Worm (Caenorhabditis elegans): ENCODE data around the gene C34F6.12.

Gene C34F6.12

DNA sequence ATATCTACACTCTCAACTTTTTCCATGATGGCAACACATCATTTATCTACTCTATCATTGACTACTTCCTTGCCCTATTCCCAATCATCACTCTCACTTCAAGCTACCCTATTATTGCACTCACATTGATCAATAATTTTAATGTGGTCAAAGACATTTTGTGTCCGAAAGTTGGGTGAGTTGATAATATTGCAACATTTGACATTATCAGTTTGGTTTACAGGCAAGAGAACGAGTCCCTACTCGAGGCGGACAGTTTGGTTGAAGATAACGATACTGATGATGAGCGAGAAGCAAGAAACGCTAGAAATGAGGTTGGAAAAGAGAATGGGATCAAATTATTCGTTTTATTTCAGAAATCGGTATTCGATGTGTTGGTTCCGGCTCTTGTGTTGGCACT lies 38.2 kb upstream of the C34F6.12 start (continued):
- TF ChIP-seq F44E2.7 (GFP tag; IDR thresholded peaks at IDR 0.05), result no peak
- TF ChIP-seq lir-3 (tag; optimal IDR thresholded peaks at IDR 0.05), result no peak
- TF ChIP-seq ZK546.5 (tag; optimal IDR thresholded peaks at IDR 0.05), result no peak
- TF ChIP-seq hlh-11 (tag; optimal IDR thresholded peaks at IDR 0.05), result peak; percentile 69
- TF ChIP-seq hlh-30 (tag; optimal IDR thresholded peaks at IDR 0.05; ENCODE audit: insufficient read depth), result no peak
- TF ChIP-seq nhr-28 (tag; optimal IDR thresholded peaks at IDR 0.05), result peak; percentile 75

ce11 chrX:11262319-11263074 lies 36.0 kb upstream of the C34F6.12 start, which contains the start of gene C03A3.2:
C03A3.2 (plus strand) TSS chrX:11262848.
- TF ChIP-seq F26F4.8 (GFP tag; conservative IDR thresholded peaks at IDR 0.05) (no peak), Y105C5A.15 (GFP tag; IDR thresholded peaks at IDR 0.05) (no peak), dmd-8 (GFP tag; IDR thresholded peaks at IDR 0.05) (no peak), ceh-82 (tag; optimal IDR thresholded peaks at IDR 0.05) (no peak), lin-15B (tag; optimal IDR thresholded peaks at IDR 0.05) (no peak), daf-16 (GFP tag; optimal IDR thresholded peaks at IDR 0.05) (peak in 1 of 2 experiments; percentile 62), daf-16 (tag; optimal IDR thresholded peaks at IDR 0.05) (peak; percentile 44), nhr-237 (tag; optimal IDR thresholded peaks at IDR 0.05) (no peak), lim-7 (GFP tag; IDR thresholded peaks at IDR 0.05) (no peak), hlh-30 (tag; optimal IDR thresholded peaks at IDR 0.05; ENCODE audit: insufficient read depth) (peak; percentile 58), pqm-1 (tag; optimal IDR thresholded peaks at IDR 0.05) (peak; percentile 72), nhr-25 (tag; optimal IDR thresholded peaks at IDR 0.05; ENCODE audit: borderline replicate concordance, insufficient read depth) (peak; percentile 40), spr-1 (tag; optimal IDR thresholded peaks at IDR 0.05) (peak; percentile 29), lsy-2 (tag; optimal IDR thresholded peaks at IDR 0.05) (peak; percentile 38 to 75), zip-11 (GFP tag; IDR thresholded peaks at IDR 0.05) (no peak), lin-13 (GFP tag; optimal IDR thresholded peaks at IDR 0.05) (peak; percentile 47), nhr-111 (GFP tag; optimal IDR thresholded peaks at IDR 0.05) (no peak), rbr-2 (tag; optimal IDR thresholded peaks at IDR 0.05) (peak; percentile 83), vab-7 (GFP tag; IDR thresholded peaks at IDR 0.05) (0 out of 2 replicates have a peak, but pooled peaks have one; percentile 26), F49E8.2 (tag; optimal IDR thresholded peaks at IDR 0.05; ENCODE audit: borderline replicate concordance) (no peak), arid-1 (GFP tag; conservative IDR thresholded peaks at IDR 0.05) (no peak), nhr-41 (GFP tag; IDR thresholded peaks at IDR 0.05) (no peak), daf-19 (GFP tag; conservative IDR thresholded peaks at IDR 0.05) (no peak), nhr-76 (tag; optimal IDR thresholded peaks at IDR 0.05) (no peak), skn-1 (tag; optimal IDR thresholded peaks at IDR 0.05) (no peak), aly-2 (tag; optimal IDR thresholded peaks at IDR 0.05) (no peak), nhr-42 (GFP tag; IDR thresholded peaks at IDR 0.05) (no peak), daf-12 (tag; optimal IDR thresholded peaks at IDR 0.05) (no peak), mep-1 (tag; optimal IDR thresholded peaks at IDR 0.05) (peak; percentile 83), hmg-1.1 (GFP tag; IDR thresholded peaks at IDR 0.05) (peak; percentile 70; the same call in 1 of the 2 replicates), zag-1 (tag; optimal IDR thresholded peaks at IDR 0.05) (no peak), ceh-62 (tag; optimal IDR thresholded peaks at IDR 0.05) (no peak), hif-1 (tag; optimal IDR thresholded peaks at IDR 0.05) (peak in 1 of 2 experiments; percentile 28), egl-27 (tag; optimal IDR thresholded peaks at IDR 0.05) (no peak), madf-9 (GFP tag; conservative IDR thresholded peaks at IDR 0.05) (0 out of 2 replicates have a peak, but pooled peaks have one; percentile 6), nhr-28 (tag; optimal IDR thresholded peaks at IDR 0.05) (peak; percentile 21), D1046.2 (GFP tag; IDR thresholded peaks at IDR 0.05) (no peak), mdl-1 (tag; optimal IDR thresholded peaks at IDR 0.05) (peak in 1 of 2 experiments; percentile 82), php-3 (GFP tag; IDR thresholded peaks at IDR 0.05) (no peak), tra-1 (GFP tag; IDR thresholded peaks at IDR 0.05) (no peak), T20F7.1 (GFP tag; optimal IDR thresholded peaks at IDR 0.05) (no peak), snpc-4 (tag; optimal IDR thresholded peaks at IDR 0.05) (no peak), F37D6.2 (tag; optimal IDR thresholded peaks at IDR 0.05) (peak; percentile 20), ceh-20 (GFP tag; IDR thresholded peaks at IDR 0.05) (no peak), fkh-10 (GFP tag; optimal IDR thresholded peaks at IDR 0.05) (peak; percentile 70)

All from whole organism, L4 larva.